Worm (Caenorhabditis elegans): ENCODE results near the gene acl-13.

The acl-13 gene

ce11 chrIV:12364964-12365363 lies 45.3 kb upstream of the acl-13 start (continued):
- TF ChIP-seq F52B5.7 (tag; optimal IDR thresholded peaks at IDR 0.05) (no peak), snpc-4 (GFP tag; optimal IDR thresholded peaks at IDR 0.05) (no peak), snpc-4 (tag; optimal IDR thresholded peaks at IDR 0.05) (peak in 1 of 4 experiments; percentile 15), F23B12.7 (tag; optimal IDR thresholded peaks at IDR 0.05; ENCODE audit: insufficient read depth) (no peak)

DNA sequence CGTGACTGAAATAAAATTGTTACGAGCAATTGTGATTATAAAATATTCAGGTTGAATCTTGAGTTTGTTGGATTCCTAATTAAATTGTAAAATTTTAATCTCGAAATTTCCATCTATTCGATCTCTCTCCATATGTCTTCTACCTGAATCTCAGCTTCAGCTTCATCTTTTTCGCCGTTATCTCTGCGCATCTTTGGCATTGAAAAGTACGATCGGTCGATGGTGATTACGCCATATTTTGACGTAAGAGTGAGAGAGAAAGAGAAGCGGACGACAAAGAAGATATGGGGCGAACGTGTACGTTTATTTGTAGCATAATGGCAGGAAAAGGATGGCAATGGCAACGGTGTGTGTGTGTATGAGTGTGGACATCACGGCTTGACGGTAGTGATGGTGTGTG lies 43.7 kb upstream of the acl-13 start:
- TF ChIP-seq nhr-80 (tag; optimal IDR thresholded peaks at IDR 0.05) (no peak), him-1 (tag; optimal IDR thresholded peaks at IDR 0.05) (no peak), ekl-4 (GFP tag; IDR thresholded peaks at IDR 0.05) (no peak), zim-3 (tag; optimal IDR thresholded peaks at IDR 0.05) (no peak), nfya-2 (GFP tag; IDR thresholded peaks at IDR 0.05) (no peak)

- TF ChIP-seq madf-3 (GFP tag; IDR thresholded peaks at IDR 0.05) (peak; percentile 80; the same call in 1 of the 2 replicates), Y79H2A.3 (GFP tag; conservative IDR thresholded peaks at IDR 0.05) (0 out of 2 replicates have a peak, but pooled peaks have one; percentile 37), F52B5.7 (tag; optimal IDR thresholded peaks at IDR 0.05) (no peak), B0336.3 (GFP tag; IDR thresholded peaks at IDR 0.05) (peak; percentile 49; the same call in 1 of the 2 replicates), B0035.1 (tag; optimal IDR thresholded peaks at IDR 0.05) (no peak), snpc-1.1 (tag; optimal IDR thresholded peaks at IDR 0.05; ENCODE audit: insufficient read depth) (no peak), Y53G8AR.9 (GFP tag; conservative IDR thresholded peaks at IDR 0.05) (no peak), attf-5 (GFP tag; optimal IDR thresholded peaks at IDR 0.05) (no peak), nhr-80 (tag; optimal IDR thresholded peaks at IDR 0.05) (no peak), ccch-3 (GFP tag; optimal IDR thresholded peaks at IDR 0.05) (no peak), T07F8.4 (tag; optimal IDR thresholded peaks at IDR 0.05) (no peak), egl-44 (GFP tag; IDR thresholded peaks at IDR 0.05) (no peak), madf-6 (GFP tag; IDR thresholded peaks at IDR 0.05) (peak; percentile 47), ztf-18 (tag; optimal IDR thresholded peaks at IDR 0.05) (no peak), B0261.1 (tag; optimal IDR thresholded peaks at IDR 0.05) (no peak), F49E8.2 (tag; optimal IDR thresholded peaks at IDR 0.05; ENCODE audit: insufficient read depth) (no peak), ztf-25 (GFP tag; IDR thresholded peaks at IDR 0.05) (no peak), cebp-2 (GFP tag; IDR thresholded peaks at IDR 0.05) (peak; percentile 86; the same call in 1 of the 2 replicates), zim-3 (tag; optimal IDR thresholded peaks at IDR 0.05) (no peak), sea-2 (GFP tag; IDR thresholded peaks at IDR 0.05) (no peak), attf-6 (GFP tag; IDR thresholded peaks at IDR 0.05) (peak; percentile 37; the same call in 1 of the 2 replicates), nfya-2 (GFP tag; IDR thresholded peaks at IDR 0.05) (no peak), K11D2.4 (GFP tag; IDR thresholded peaks at IDR 0.05) (no peak)
Measured at ce11 chrIV:12371340-12371739, 38.9 kb upstream of the acl-13 start.

ce11 chrIV:12371879-12372278 lies 38.4 kb upstream of the acl-13 start, which contains the start of gene wdr-46:
TSS of gene wdr-46 (plus strand) at chrIV:12372253.
- TF ChIP-seq lin-35 (GFP tag; optimal IDR thresholded peaks at IDR 0.05) (peak; percentile 65 to 95 (median 79)), gei-17 (GFP tag; optimal IDR thresholded peaks at IDR 0.05) (peak; percentile 20), snpc-4 (GFP tag; optimal IDR thresholded peaks at IDR 0.05) (no peak), snpc-4 (tag; optimal IDR thresholded peaks at IDR 0.05) (peak in 3 of 4 experiments; percentile 11 to 57 (median 21)), lsl-1 (GFP tag; optimal IDR thresholded peaks at IDR 0.05) (peak; percentile 86), D2030.7 (GFP tag; IDR thresholded peaks at IDR 0.05) (0 out of 2 replicates have a peak, but pooled peaks have one; percentile 26), attf-5 (GFP tag; optimal IDR thresholded peaks at IDR 0.05) (peak; percentile 67), nfyb-1 (GFP tag; IDR thresholded peaks at IDR 0.05) (peak; percentile 76), attf-6 (GFP tag; IDR thresholded peaks at IDR 0.05) (peak; percentile 61; the same call in 1 of the 2 replicates), ztf-25 (GFP tag; IDR thresholded peaks at IDR 0.05) (no peak), lin-54 (GFP tag; optimal IDR thresholded peaks at IDR 0.05) (peak; percentile 97), Y53G8AR.9 (GFP tag; conservative IDR thresholded peaks at IDR 0.05) (peak; percentile 46; the same call in 1 of the 2 replicates), ceh-40 (GFP tag; IDR thresholded peaks at IDR 0.05) (no peak), him-1 (tag; optimal IDR thresholded peaks at IDR 0.05) (peak; percentile 60), snpc-1.3 (tag; optimal IDR thresholded peaks at IDR 0.05; ENCODE audit: insufficient read depth) (no peak), lin-40 (tag; optimal IDR thresholded peaks at IDR 0.05) (no peak), madf-6 (GFP tag; IDR thresholded peaks at IDR 0.05) (peak; percentile 81), tbp1 (GFP tag; optimal IDR thresholded peaks at IDR 0.05) (peak; percentile 61), ekl-4 (GFP tag; IDR thresholded peaks at IDR 0.05) (peak; percentile 75), hmg-1.2 (GFP tag; IDR thresholded peaks at IDR 0.05) (peak; percentile 45), pbrm-1 (GFP tag; IDR thresholded peaks at IDR 0.05) (peak; percentile 60), ztf-26 (tag; optimal IDR thresholded peaks at IDR 0.05) (peak; percentile 17), Y56A3A.18 (GFP tag; IDR thresholded peaks at IDR 0.05) (peak; percentile 54; the same call in 1 of the 2 replicates)

Data from whole organism, young adult.